Fruit fly (Drosophila melanogaster) whole organism, embryonic: ENCODE results near the gene CG11384.

Source experiments
- Atf6 ChIP-seq: fragments of 200-800 bp; sonication (Bioruptor generic); IDR thresholded peaks from 2 replicates; pipeline ENCODE4 v1.3.6; 2022; ENCODE audit warnings: missing biosample characterization, missing genetic modification characterization
- Awh ChIP-seq: fragments of 200-800 bp; sonication (Bioruptor generic); IDR thresholded peaks from 2 replicates; pipeline ENCODE4, ENCODE4 v1.3.6; 2022; ENCODE audit warnings: missing biosample characterization, missing genetic modification characterization
- CG1024 ChIP-seq: fragments of 200-800 bp; sonication (Bioruptor generic); IDR thresholded peaks from 2 replicates; pipeline ENCODE4 v1.3.6; 2022; ENCODE audit warnings: missing biosample characterization, missing genetic modification characterization
- CG11398 ChIP-seq: fragments of 200-800 bp; sonication (Bioruptor generic); optimal IDR thresholded peaks from 2 replicates; lab custom pipeline; 2016; ENCODE audit warnings: missing biosample characterization, missing genetic modification characterization
- CG12071 ChIP-seq: fragments of 200-800 bp; sonication (Bioruptor generic); optimal IDR thresholded peaks from 3 replicates; lab custom pipeline; 2018; ENCODE audit warnings: missing biosample characterization, mild to moderate bottlenecking, missing genetic modification characterization
- CG30403 ChIP-seq: fragments of 200-800 bp; sonication (Bioruptor generic); optimal IDR thresholded peaks from 3 replicates; lab custom pipeline; 2016; ENCODE audit warnings: missing biosample characterization, missing genetic modification characterization
- CG32772 ChIP-seq: fragments of 200-800 bp; sonication (Bioruptor generic); IDR thresholded peaks from 2 replicates; pipeline ENCODE4 v1.3.6; 2022; ENCODE audit warnings: missing biosample characterization, missing genetic modification characterization
- CG34376 ChIP-seq: fragments of 200-800 bp; sonication (Bioruptor generic); optimal IDR thresholded peaks from 2 replicates; lab custom pipeline; 2018; ENCODE audit warnings: missing biosample characterization, mild to moderate bottlenecking, missing genetic modification characterization
- CG3995 ChIP-seq: fragments of 200-800 bp; sonication (Bioruptor generic); optimal IDR thresholded peaks from 3 replicates; lab custom pipeline; 2016; ENCODE audit warnings: missing biosample characterization, missing genetic modification characterization
- CG4282 ChIP-seq: fragments of 200-800 bp; sonication (Bioruptor generic); optimal IDR thresholded peaks from 2 replicates; lab custom pipeline; 2016; ENCODE audit warnings: missing biosample characterization, missing genetic modification characterization
- CG4424 ChIP-seq: fragments of 200-800 bp; sonication (Bioruptor generic); optimal IDR thresholded peaks from 3 replicates; lab custom pipeline; 2016; ENCODE audit warnings: missing biosample characterization, missing genetic modification characterization
- CG5180 ChIP-seq: fragments of 200-800 bp; sonication (Bioruptor generic); optimal IDR thresholded peaks from 3 replicates; lab custom pipeline; 2017; ENCODE audit warnings: missing biosample characterization, missing genetic modification characterization, mild to moderate bottlenecking, moderate library complexity, missing genetic modification reagents
- CG6254 ChIP-seq: fragments of 200-800 bp; sonication (Bioruptor generic); optimal IDR thresholded peaks from 3 replicates; lab custom pipeline; 2017; ENCODE audit warnings: mild to moderate bottlenecking, missing biosample characterization, missing genetic modification reagents, missing genetic modification characterization
- CG6765 ChIP-seq: fragments of 200-800 bp; sonication (Bioruptor generic); optimal IDR thresholded peaks from 3 replicates; lab custom pipeline; 2017; ENCODE audit warnings: missing biosample characterization, mild to moderate bottlenecking, missing genetic modification characterization
- CG6854 ChIP-seq: fragments of 200-800 bp; sonication (Bioruptor generic); optimal IDR thresholded peaks from 3 replicates; lab custom pipeline; 2017; ENCODE audit warnings: missing biosample characterization, mild to moderate bottlenecking, missing genetic modification characterization
- CG7786 ChIP-seq: fragments of 200-800 bp; sonication (Bioruptor generic); optimal IDR thresholded peaks from 2 replicates; lab custom pipeline; 2016; ENCODE audit warnings: missing biosample characterization, missing genetic modification characterization
- CG9437 ChIP-seq: fragments of 200-800 bp; sonication (Bioruptor generic); optimal IDR thresholded peaks from 2 replicates; lab custom pipeline; 2018; ENCODE audit warnings: missing biosample characterization, mild to moderate bottlenecking, missing genetic modification characterization
- CG9932 ChIP-seq: fragments of 200-800 bp; sonication (Bioruptor generic); IDR thresholded peaks from 2 replicates; pipeline ENCODE4 v1.3.6; 2022; ENCODE audit warnings: missing biosample characterization, missing genetic modification characterization
- D ChIP-seq, 2 experiments: fragments of 200-800 bp in 1 of 2; fragments of >200 bp in 1 of 2; sonication (Bioruptor generic) in 1 of 2; optimal IDR thresholded peaks; 2 replicates in 1 of 2; 3 replicates in 1 of 2; lab custom pipeline; 2017; ENCODE audit warnings: mild to moderate bottlenecking in 1 of 2, missing biosample characterization in 1 of 2, missing genetic modification characterization in 1 of 2, missing genetic modification reagents in 1 of 2
- Doc2 ChIP-seq: fragments of 200-800 bp; sonication (Bioruptor generic); IDR thresholded peaks from 2 replicates; pipeline ENCODE4 v1.3.6; 2022; ENCODE audit warnings: missing biosample characterization, missing genetic modification characterization
- Ets97D ChIP-seq: fragments of 200-800 bp; sonication (Bioruptor generic); optimal IDR thresholded peaks from 3 replicates; lab custom pipeline; 2016; ENCODE audit warnings: missing biosample characterization, missing genetic modification characterization
- Fer2 ChIP-seq: fragments of 200-800 bp; sonication (Bioruptor generic); optimal IDR thresholded peaks from 2 replicates; lab custom pipeline; 2018; ENCODE audit warnings: missing biosample characterization, mild to moderate bottlenecking, missing genetic modification characterization, moderate library complexity
- Fer3 ChIP-seq: fragments of 200-800 bp; sonication (Bioruptor generic); optimal IDR thresholded peaks from 2 replicates; lab custom pipeline; 2018; ENCODE audit warnings: missing biosample characterization, mild to moderate bottlenecking, missing genetic modification characterization, moderate library complexity
- GATAe ChIP-seq: fragments of 200-800 bp; sonication (Bioruptor generic); conservative IDR thresholded peaks from 2 replicates; pipeline ENCODE4 v1.3.6; 2022; ENCODE audit warnings: missing biosample characterization, missing genetic modification characterization
- Gsc ChIP-seq: fragments of 200-800 bp; sonication (Bioruptor generic); IDR thresholded peaks from 2 replicates; pipeline ENCODE4 v1.3.6; 2022; ENCODE audit warnings: missing biosample characterization, missing genetic modification characterization
- H2.0 ChIP-seq: fragments of 200-800 bp; sonication (Bioruptor generic); IDR thresholded peaks from 2 replicates; pipeline ENCODE4 v1.3.6; 2022; ENCODE audit warnings: missing biosample characterization, missing genetic modification characterization
- Lhr ChIP-seq: fragments of 200-800 bp; sonication (Bioruptor generic); optimal IDR thresholded peaks from 3 replicates; lab custom pipeline; 2017; ENCODE audit warnings: mild to moderate bottlenecking, missing biosample characterization, missing genetic modification reagents, missing genetic modification characterization
- Oaz ChIP-seq: fragments of 200-800 bp; sonication (Bioruptor generic); IDR thresholded peaks from 2 replicates; pipeline ENCODE4 v1.3.6; 2022; ENCODE audit warnings: missing biosample characterization, missing genetic modification characterization
- Poxn ChIP-seq: fragments of 200-800 bp; sonication (Bioruptor generic); IDR thresholded peaks from 2 replicates; pipeline ENCODE4 v1.3.6; 2022; ENCODE audit warnings: missing biosample characterization, missing genetic modification characterization
- Ravus ChIP-seq: fragments of 200-800 bp; sonication (Bioruptor generic); IDR thresholded peaks from 2 replicates; pipeline ENCODE4 v1.3.6; 2022; ENCODE audit warnings: missing biosample characterization, missing genetic modification characterization
- Sry-β ChIP-seq: fragments of 200-800 bp; sonication (Bioruptor generic); optimal IDR thresholded peaks from 2 replicates; lab custom pipeline; 2018; ENCODE audit warnings: missing biosample characterization, mild to moderate bottlenecking, missing genetic modification characterization, moderate library complexity
- Taf1 ChIP-seq: fragments of 200-800 bp; sonication (Bioruptor generic); IDR thresholded peaks from 2 replicates; pipeline ENCODE4 v1.3.6; 2022; ENCODE audit warnings: missing biosample characterization, missing genetic modification characterization
- bigmax ChIP-seq: fragments of 200-800 bp; sonication (Bioruptor generic); optimal IDR thresholded peaks from 2 replicates; lab custom pipeline; 2018; ENCODE audit warnings: missing biosample characterization, mild to moderate bottlenecking, missing genetic modification characterization
- dmrt99B ChIP-seq: fragments of 200-800 bp; sonication (Bioruptor generic); optimal IDR thresholded peaks from 2 replicates; lab custom pipeline; 2018; ENCODE audit warnings: missing biosample characterization, mild to moderate bottlenecking, missing genetic modification characterization, moderate library complexity
- grau ChIP-seq: fragments of 200-800 bp; optimal IDR thresholded peaks from 3 replicates; lab custom pipeline; 2019; ENCODE audit warnings: missing biosample characterization, mild to moderate bottlenecking, missing genetic modification characterization, moderate library complexity
- gsb ChIP-seq: fragments of 200-800 bp; sonication (Bioruptor generic); IDR thresholded peaks from 2 replicates; pipeline ENCODE4 v1.3.6; 2022; ENCODE audit warnings: missing biosample characterization, missing genetic modification characterization
- ham ChIP-seq: fragments of 200-800 bp; sonication (Bioruptor generic); IDR thresholded peaks from 2 replicates; pipeline ENCODE4 v1.3.6; 2022; ENCODE audit warnings: missing biosample characterization, missing genetic modification characterization
- hbn ChIP-seq: fragments of 200-800 bp; sonication (Bioruptor generic); IDR thresholded peaks from 2 replicates; pipeline ENCODE4 v1.3.6; 2022; ENCODE audit warnings: missing biosample characterization, missing genetic modification characterization; ENCODE audit not compliant: partially characterized antibody
- lbe ChIP-seq: fragments of 200-800 bp; sonication (Bioruptor generic); optimal IDR thresholded peaks from 2 replicates; lab custom pipeline; 2016; ENCODE audit warnings: missing biosample characterization, mild to moderate bottlenecking, missing genetic modification characterization
- odd ChIP-seq: fragments of 200-800 bp; sonication (Bioruptor generic); optimal IDR thresholded peaks from 2 replicates; lab custom pipeline; 2017; ENCODE audit warnings: missing biosample characterization, mild to moderate bottlenecking, missing genetic modification characterization
- pb ChIP-seq: fragments of 200-800 bp; sonication (Bioruptor generic); optimal IDR thresholded peaks from 3 replicates; lab custom pipeline; 2016; ENCODE audit warnings: missing biosample characterization, missing genetic modification characterization
- sna ChIP-seq: fragments of 200-800 bp; sonication (Bioruptor generic); IDR thresholded peaks from 2 replicates; pipeline ENCODE4 v1.3.6; 2022; ENCODE audit warnings: missing biosample characterization, missing genetic modification characterization; ENCODE audit not compliant: partially characterized antibody
- so ChIP-seq: fragments of 200-800 bp; sonication (Bioruptor generic); IDR thresholded peaks from 3 replicates; pipeline ENCODE4 v1.3.6; 2022; ENCODE audit warnings: missing biosample characterization, missing genetic modification characterization
- stc ChIP-seq: fragments of 200-800 bp; sonication (Bioruptor generic); IDR thresholded peaks from 2 replicates; pipeline ENCODE4 v1.3.6; 2022; ENCODE audit warnings: missing biosample characterization, missing genetic modification characterization
- tin ChIP-seq: fragments of 200-800 bp; sonication (Bioruptor generic); optimal IDR thresholded peaks from 3 replicates; lab custom pipeline; 2016; ENCODE audit warnings: missing biosample characterization, missing genetic modification characterization
- trh ChIP-seq: fragments of 200-800 bp; sonication (Bioruptor generic); optimal IDR thresholded peaks from 2 replicates; lab custom pipeline; 2016; ENCODE audit warnings: missing biosample characterization, missing genetic modification characterization
- ttk ChIP-seq: fragments of 200-800 bp; sonication (Bioruptor generic); IDR thresholded peaks from 2 replicates; pipeline ENCODE4 v2.1.2; 2022; ENCODE audit warnings: missing biosample characterization, missing genetic modification characterization
- unc-4 ChIP-seq: fragments of 200-800 bp; sonication (Bioruptor generic); IDR thresholded peaks from 2 replicates; pipeline ENCODE4 v1.3.6; 2022; ENCODE audit warnings: missing biosample characterization, missing genetic modification characterization; ENCODE audit not compliant: partially characterized antibody
- vvl ChIP-seq: fragments of 200-800 bp; sonication (Bioruptor generic); IDR thresholded peaks from 2 replicates; pipeline ENCODE4 v1.3.6; 2022; ENCODE audit warnings: missing biosample characterization, missing genetic modification characterization
- zf30C ChIP-seq: fragments of 200-800 bp; sonication (Bioruptor generic); optimal IDR thresholded peaks from 3 replicates; lab custom pipeline; 2018; ENCODE audit warnings: missing biosample characterization, mild to moderate bottlenecking, missing genetic modification characterization

The CG11384 gene

DNA sequence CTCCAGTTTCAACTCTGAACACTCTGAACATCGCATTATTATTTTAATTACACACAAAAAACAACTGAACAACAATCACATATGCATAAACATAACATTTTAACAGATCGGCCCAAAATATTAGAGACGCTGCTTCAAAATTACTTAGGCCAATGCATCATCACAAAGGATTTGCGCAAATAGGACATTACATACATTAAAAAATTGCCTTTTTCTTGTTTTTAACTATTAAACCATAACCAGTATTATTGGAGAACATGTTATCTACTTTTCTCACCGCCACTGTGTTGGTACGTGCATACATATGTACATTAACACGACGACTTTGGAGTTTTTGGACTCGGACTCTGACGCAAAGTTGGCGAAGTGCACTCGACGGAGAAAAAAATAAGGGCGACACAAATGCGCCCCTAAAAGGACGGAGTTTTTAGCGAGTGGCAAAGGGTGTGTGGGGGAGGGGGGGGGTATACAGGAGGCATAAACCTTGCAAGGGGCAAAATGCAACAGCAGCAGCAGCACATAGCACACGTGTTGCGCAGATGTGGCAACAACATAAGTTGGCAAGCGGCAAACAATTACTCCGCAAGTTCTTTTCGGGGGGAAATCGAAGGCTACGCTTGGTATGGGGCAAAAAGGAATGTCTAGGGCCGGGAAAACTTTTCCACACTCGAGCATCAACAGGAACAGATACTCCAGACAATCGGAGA, 46.1 kb downstream of the CG11384 start (continued):
- TF ChIP-seq CG3995 (no peak), CG4424 (GFP tag; lab: Kevin White, UChicago) (peak; percentile 60), Atf6 (GFP tag; lab: Robert Waterston, UW) (peak; percentile 40; the same call in 1 of the 2 replicates), CG6254 (GFP tag; lab: Kevin White, UChicago) (peak; percentile 47), GATAe (GFP tag; lab: Robert Waterston, UW) (no peak), sna (GFP tag; lab: Robert Waterston, UW) (no peak), tin (GFP tag; lab: Kevin White, UChicago) (peak; percentile 53), gsb (GFP tag; lab: Robert Waterston, UW) (no peak), so (GFP tag; lab: Robert Waterston, UW) (no peak), CG1024 (GFP tag; lab: Robert Waterston, UW) (peak; percentile 43), CG34376 (GFP tag; lab: Kevin White, UChicago) (no peak), CG30403 (GFP tag; lab: Kevin White, UChicago) (peak; percentile 70), Awh (GFP tag; lab: Robert Waterston, UW) (peak; percentile 78), H2.0 (GFP tag; lab: Robert Waterston, UW) (peak; percentile 60), Poxn (GFP tag; lab: Robert Waterston, UW) (no peak), Sry-β (GFP tag; lab: Kevin White, UChicago) (no peak), CG12071 (GFP tag; lab: Kevin White, UChicago) (peak; percentile 61), CG7786 (GFP tag; lab: Kevin White, UChicago) (no peak), unc-4 (GFP tag; lab: Robert Waterston, UW) (no peak), lbe (GFP tag; lab: Kevin White, UChicago) (peak; percentile 72), Doc2 (GFP tag; lab: Robert Waterston, UW) (no peak), Taf1 (no peak), vvl (GFP tag; lab: Robert Waterston, UW) (peak; percentile 85), pb (no peak), CG9932 (GFP tag; lab: Robert Waterston, UW) (no peak), hbn (no peak), Ets97D (GFP tag; lab: Kevin White, UChicago) (no peak), CG9437 (GFP tag; lab: Kevin White, UChicago) (peak; percentile 35), CG6854 (GFP tag; lab: Kevin White, UChicago) (no peak), CG5180 (no peak), Fer3 (tag; lab: Kevin White, UChicago) (peak; percentile 16), Fer2 (tag; lab: Kevin White, UChicago) (no peak), Ravus (GFP tag; lab: Robert Waterston, UW) (no peak), CG32772 (GFP tag; lab: Robert Waterston, UW) (peak; percentile 63), Gsc (GFP tag; lab: Robert Waterston, UW) (no peak), ham (GFP tag; lab: Robert Waterston, UW) (no peak), zf30C (no peak), CG4282 (no peak), grau (tag; lab: Kevin White, UChicago) (peak; percentile 59), bigmax (GFP tag; lab: Kevin White, UChicago) (no peak), trh (no peak), dmrt99B (peak; percentile 84), CG11398 (GFP tag; lab: Kevin White, UChicago) (peak; percentile 11), Lhr (peak; percentile 21), odd (GFP tag; lab: Kevin White, UChicago) (peak; percentile 24), Oaz (GFP tag; lab: Robert Waterston, UW) (no peak), stc (GFP tag; lab: Robert Waterston, UW) (peak; percentile 75), D (optimal IDR thresholded peaks at IDR 0.05; lab: Kevin White, UChicago) (no peak), D (GFP tag; optimal IDR thresholded peaks at IDR 0.05; lab: Kevin White, UChicago) (peak; percentile 55), ttk (GFP tag; lab: Robert Waterston, UW) (peak; percentile 50), CG6765 (GFP tag; lab: Kevin White, UChicago) (no peak)
